Fruit fly (Drosophila melanogaster) whole organism: ENCODE results near the gene CG7607.
A peak's percentile ranks its signal among the peaks of the same experiment; 100 is the strongest.

Experiments
- CG8478 ChIP-seq: fragments of >200 bp; optimal IDR thresholded peaks from 2 replicates; lab custom pipeline; 2018; ENCODE audit warnings: inconsistent platforms
- EcR ChIP-seq, 2 experiments: fragments of >200 bp; optimal IDR thresholded peaks; 2 replicates each; lab custom pipeline; 2017; ENCODE audit warnings: missing biosample characterization in 2 of 2, missing genetic modification characterization in 2 of 2, missing genetic modification reagents in 2 of 2
- pan ChIP-seq: fragments of >200 bp; optimal IDR thresholded peaks from 2 replicates; lab custom pipeline; 2017

dm6 chr3L:11169299-11170181, 29.9 kb upstream of the CG7607 start, which contains the start of the genes wls and Adck5:
- TF ChIP-seq pan (lab: Kevin White, UChicago) = peak; percentile 52
- TF ChIP-seq CG8478 (lab: Kevin White, UChicago) = no peak
- TF ChIP-seq EcR (GFP tag; optimal IDR thresholded peaks at IDR 0.05; lab: Kevin White, UChicago) = no peak
